Worm (Caenorhabditis elegans) whole organism, early embryonic: ENCODE data around the gene R144.10.
"Not testable (repeated sequence)": the region's sequence is repeated elsewhere in the genome, so short reads cannot be mapped to it uniquely, and the experiment has no call there.

Source experiments
- B0310.2 ChIP-seq: sonication (generic microtip); optimal IDR thresholded peaks from 2 replicates; lab custom pipeline; 2016; ENCODE audit warnings: mild to moderate bottlenecking, missing genetic modification characterization, missing compliant biosample characterization
- F13C5.2 ChIP-seq: sonication (generic microtip); optimal IDR thresholded peaks from 2 replicates; lab custom pipeline; 2017; ENCODE audit warnings: mild to moderate bottlenecking, missing genetic modification characterization, inconsistent platforms, missing compliant biosample characterization
- aly-1 ChIP-seq: sonication (generic microtip); optimal IDR thresholded peaks from 2 replicates; lab custom pipeline; 2016; ENCODE audit warnings: missing genetic modification characterization, missing compliant biosample characterization
- ama-1 ChIP-seq: fragments of 150-350 bp; optimal IDR thresholded peaks from 2 replicates; lab custom pipeline; 2014
- ceh-13 ChIP-seq: fragments of 200-800 bp; sonication (Bioruptor generic); optimal IDR thresholded peaks from 2 replicates; lab custom pipeline; 2018; ENCODE audit warnings: mild to moderate bottlenecking, missing genetic modification characterization, missing compliant biosample characterization
- ceh-36 ChIP-seq: sonication (generic microtip); optimal IDR thresholded peaks from 2 replicates; lab custom pipeline; 2016; ENCODE audit warnings: missing genetic modification characterization, inconsistent platforms, missing compliant biosample characterization
- ets-7 ChIP-seq: sonication (generic microtip); optimal IDR thresholded peaks from 2 replicates; lab custom pipeline; 2016; ENCODE audit warnings: missing genotype, missing genetic modification characterization, missing compliant biosample characterization
- flt-1 ChIP-seq: fragments of 200-800 bp; sonication (Bioruptor generic); IDR thresholded peaks from 2 replicates; pipeline ENCODE4 v1.3.6; 2022; ENCODE audit warnings: missing genetic modification characterization, missing compliant biosample characterization
- hmbx-1 ChIP-seq: sonication (generic microtip); optimal IDR thresholded peaks from 2 replicates; lab custom pipeline; 2016; ENCODE audit warnings: mild to moderate bottlenecking, missing genetic modification characterization, missing compliant biosample characterization
- hmg-4 ChIP-seq: fragments of 200-800 bp; sonication (Bioruptor generic); optimal IDR thresholded peaks from 2 replicates; lab custom pipeline; 2018; ENCODE audit warnings: mild to moderate bottlenecking, missing genetic modification characterization, missing compliant biosample characterization
- hnd-1 ChIP-seq: sonication (generic microtip); optimal IDR thresholded peaks from 2 replicates; lab custom pipeline; 2016; ENCODE audit warnings: missing genetic modification characterization, missing compliant biosample characterization
- pes-1 ChIP-seq: fragments of 200-800 bp; sonication (Bioruptor generic); IDR thresholded peaks from 2 replicates; pipeline ENCODE4 v1.3.6; 2022; ENCODE audit warnings: missing genetic modification reagents, missing genetic modification characterization, missing compliant biosample characterization
- scrt-1 ChIP-seq: fragments of 200-800 bp; sonication (Bioruptor generic); IDR thresholded peaks from 2 replicates; pipeline ENCODE4 v1.3.6; 2022; ENCODE audit warnings: missing genetic modification characterization, missing compliant biosample characterization
- sea-1 ChIP-seq: fragments of 200-800 bp; sonication (Bioruptor generic); conservative IDR thresholded peaks from 2 replicates; pipeline ENCODE4 v1.3.6; 2022; ENCODE audit warnings: missing genetic modification characterization, missing compliant biosample characterization
- tbx-11 ChIP-seq: fragments of 200-800 bp; sonication (Bioruptor generic); IDR thresholded peaks from 2 replicates; pipeline ENCODE4 v1.3.6; 2022; ENCODE audit warnings: missing genetic modification characterization, missing compliant biosample characterization
- tbx-37 ChIP-seq: fragments of 200-800 bp; sonication (Bioruptor generic); conservative IDR thresholded peaks from 2 replicates; pipeline ENCODE4 v1.3.6; 2022; ENCODE audit warnings: missing genetic modification reagents, missing genetic modification characterization, missing compliant biosample characterization
- tra-4 ChIP-seq: sonication (generic microtip); optimal IDR thresholded peaks from 2 replicates; lab custom pipeline; 2017; ENCODE audit warnings: missing genetic modification characterization, missing compliant biosample characterization

R144.10 gene

ce11 chrIII:4984444-4985086, 17.6 kb downstream of the R144.10 start, which contains the start of gene C27F2.7:
C27F2.7 (minus strand) TSS chrIII:4984494.
- TF ChIP-seq hmg-4 (GFP tag; lab: Kevin White, UChicago) = no peak
- no peak for TF ChIP-seq ama-1
- TF ChIP-seq tbx-11 (GFP tag; lab: Robert Waterston, UW) = no peak
- TF ChIP-seq ceh-36 = no peak
- TF ChIP-seq aly-1 (tag; lab: Kevin White, UChicago) = no peak
- no peak for TF ChIP-seq tbx-37
- TF ChIP-seq hmbx-1 (tag; lab: Kevin White, UChicago) = no peak
- TF ChIP-seq ets-7 (tag; lab: Kevin White, UChicago) = no peak
- no peak for TF ChIP-seq sea-1 (GFP tag; lab: Robert Waterston, UW)

DNA sequence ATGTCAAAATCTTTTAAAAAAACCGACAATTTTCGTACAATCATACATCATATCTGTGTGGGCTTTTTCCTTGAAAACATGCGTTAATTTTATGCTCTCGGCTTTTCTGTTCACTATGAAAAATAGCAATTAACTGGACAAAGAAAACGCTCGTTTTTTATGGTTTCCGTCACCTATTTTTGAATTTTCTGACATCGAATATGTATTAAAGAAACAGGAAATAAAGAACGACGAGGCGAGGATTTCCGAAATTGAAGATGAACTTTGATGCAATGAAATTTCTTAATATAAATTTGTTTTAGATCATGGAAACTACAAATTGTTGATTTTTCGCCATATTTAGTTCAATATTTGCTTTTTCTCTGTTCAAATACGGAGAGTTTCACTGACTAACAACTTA, 18.2 kb downstream of the R144.10 start:
- TF ChIP-seq sea-1 (GFP tag; lab: Robert Waterston, UW) = no peak
- TF ChIP-seq hmg-4 (GFP tag; lab: Kevin White, UChicago) = no peak
- TF ChIP-seq hmbx-1 (tag; lab: Kevin White, UChicago) = no peak
- no peak for TF ChIP-seq B0310.2 (tag; lab: Kevin White, UChicago)
- no peak for TF ChIP-seq ceh-36
- TF ChIP-seq ceh-13 = no peak
- TF ChIP-seq hnd-1 (tag; lab: Kevin White, UChicago) = no peak
- no peak for TF ChIP-seq pes-1 (GFP tag; lab: Robert Waterston, UW)
- no peak for TF ChIP-seq scrt-1 (GFP tag; lab: Robert Waterston, UW)
- no peak for TF ChIP-seq ama-1
- no peak for TF ChIP-seq tbx-11 (GFP tag; lab: Robert Waterston, UW)
- TF ChIP-seq ets-7 (tag; lab: Kevin White, UChicago) = no peak

DNA sequence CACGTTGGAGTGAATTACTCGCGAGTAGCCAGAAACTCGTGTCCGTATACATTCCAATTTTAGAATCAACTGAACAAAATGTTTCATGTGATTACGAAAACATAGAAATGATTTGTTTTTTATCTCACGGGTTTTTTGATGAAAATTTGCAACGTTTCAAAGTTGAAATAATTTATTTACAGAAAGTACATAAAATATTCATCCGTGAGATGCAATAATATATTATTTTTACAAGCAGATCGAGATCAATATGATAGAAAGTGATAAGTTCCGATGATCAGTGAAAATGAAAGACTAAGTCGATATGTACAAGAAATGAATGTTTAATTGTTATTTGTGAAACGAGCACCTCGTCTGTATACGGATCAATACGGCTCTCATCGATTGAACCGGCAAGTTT, 21.8 kb downstream of the R144.10 start, which contains the start of gene C27F2.6:
TSS of gene C27F2.6 (minus strand) at position 101 of the 400 bp plus-strand sequence.
- TF ChIP-seq hnd-1 (tag; lab: Kevin White, UChicago); tbx-37; pes-1 (GFP tag; lab: Robert Waterston, UW): not testable (repeated sequence)

DNA sequence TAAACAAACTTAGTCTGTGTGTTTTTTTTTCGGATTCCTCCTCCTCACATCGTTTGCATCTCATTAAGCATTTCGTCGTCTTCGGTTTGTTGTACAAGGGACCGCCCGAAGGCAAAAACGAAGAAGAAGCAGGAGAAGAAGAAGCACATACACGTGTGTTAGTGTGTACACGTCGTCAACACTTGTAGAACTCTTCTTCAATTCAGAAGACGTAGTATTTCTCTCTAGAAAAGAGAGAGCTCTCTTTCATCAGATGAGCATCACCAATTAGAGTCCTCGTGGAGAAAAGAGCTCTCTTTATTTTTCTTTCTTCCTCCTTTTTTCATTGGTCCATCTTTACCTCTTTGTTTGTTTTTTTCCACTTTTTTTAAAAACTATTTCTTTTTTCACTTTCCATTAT, 34.0 kb downstream of the R144.10 start:
- no peak for TF ChIP-seq tbx-11 (GFP tag; lab: Robert Waterston, UW)
- no peak for TF ChIP-seq hmg-4 (GFP tag; lab: Kevin White, UChicago)
- no peak for TF ChIP-seq tbx-37
- no peak for TF ChIP-seq hmbx-1 (tag; lab: Kevin White, UChicago)

- no peak for TF ChIP-seq hmg-4 (GFP tag; lab: Kevin White, UChicago)
- no peak for TF ChIP-seq hnd-1 (tag; lab: Kevin White, UChicago)
- no peak for TF ChIP-seq flt-1 (GFP tag; lab: Robert Waterston, UW)
- no peak for TF ChIP-seq pes-1 (GFP tag; lab: Robert Waterston, UW)
These were observed 34.9 kb downstream of the R144.10 start for ce11 chrIII:4967236-4967635.

- no peak for TF ChIP-seq flt-1 (GFP tag; lab: Robert Waterston, UW)
- no peak for TF ChIP-seq aly-1 (tag; lab: Kevin White, UChicago)
These were observed 36.9 kb downstream of the R144.10 start, which contains the start of gene nca-2 for ce11 chrIII:4965271-4965670. nca-2 (plus strand) TSS chrIII:4965571.

ce11 chrIII:4962886-4963285, 39.2 kb downstream of the R144.10 start, which contains the start of gene C27F2.9:
C27F2.9 (minus strand) TSS chrIII:4963044.
- 0 out of 2 replicates have a peak, but pooled peaks have one; percentile 5 for TF ChIP-seq tbx-11 (GFP tag; lab: Robert Waterston, UW)
- no peak for TF ChIP-seq B0310.2 (tag; lab: Kevin White, UChicago)
- no peak for TF ChIP-seq flt-1 (GFP tag; lab: Robert Waterston, UW)
- TF ChIP-seq ama-1 = no peak
- TF ChIP-seq sea-1 (GFP tag; lab: Robert Waterston, UW) = 0 out of 2 replicates have a peak, but pooled peaks have one; percentile 14
- no peak for TF ChIP-seq tbx-37
- TF ChIP-seq F13C5.2 (tag; lab: Kevin White, UChicago) = peak; percentile 91
- no peak for TF ChIP-seq tra-4
- TF ChIP-seq ceh-36 = no peak
- no peak for TF ChIP-seq ceh-13
- TF ChIP-seq hmg-4 (GFP tag; lab: Kevin White, UChicago) = no peak
- no peak for TF ChIP-seq hnd-1 (tag; lab: Kevin White, UChicago)
- TF ChIP-seq scrt-1 (GFP tag; lab: Robert Waterston, UW) = no peak
- no peak for TF ChIP-seq hmbx-1 (tag; lab: Kevin White, UChicago)
- TF ChIP-seq aly-1 (tag; lab: Kevin White, UChicago) = no peak
- peak; percentile 67 for TF ChIP-seq pes-1 (GFP tag; lab: Robert Waterston, UW)
- peak; percentile 1 for TF ChIP-seq ets-7 (tag; lab: Kevin White, UChicago)

- TF ChIP-seq tbx-11 (GFP tag; lab: Robert Waterston, UW) (no peak), hmbx-1 (tag; lab: Kevin White, UChicago) (no peak)
These were observed 39.7 kb downstream of the R144.10 start, which contains the start of gene vps-22 for ce11 chrIII:4962393-4962792. vps-22 (minus strand) TSS chrIII:4962493.

ce11 chrIII:4961281-4961680, 40.9 kb downstream of the R144.10 start:
- TF ChIP-seq tbx-37 (no peak), flt-1 (GFP tag; lab: Robert Waterston, UW) (no peak), scrt-1 (GFP tag; lab: Robert Waterston, UW) (no peak), ama-1 (no peak), pes-1 (GFP tag; lab: Robert Waterston, UW) (no peak), aly-1 (tag; lab: Kevin White, UChicago) (no peak), ceh-36 (no peak), tra-4 (no peak), hmg-4 (GFP tag; lab: Kevin White, UChicago) (no peak), ceh-13 (no peak), F13C5.2 (tag; lab: Kevin White, UChicago) (no peak), ets-7 (tag; lab: Kevin White, UChicago) (no peak)
